Worm (Caenorhabditis elegans) whole organism, L1 larva: ENCODE results near the gene F32A11.1.

Experiments
- aha-1 ChIP-seq: fragments of 150-350 bp; optimal IDR thresholded peaks from 2 replicates; lab custom pipeline; 2014; ENCODE audit warnings: missing biosample characterization, missing genetic modification characterization
- alr-1 ChIP-seq: fragments of 200-800 bp; sonication (Bioruptor generic); optimal IDR thresholded peaks from 2 replicates; lab custom pipeline; 2018; ENCODE audit warnings: borderline replicate concordance, mild to moderate bottlenecking, missing genetic modification characterization, missing compliant biosample characterization
- ama-1 ChIP-seq: fragments of 150-350 bp; optimal IDR thresholded peaks from 2 replicates; lab custom pipeline; 2014
- ceh-82 ChIP-seq, 3 experiments: fragments of 150-350 bp in 1 of 3; sonication (generic microtip) in 2 of 3; optimal IDR thresholded peaks; 2 replicates each; lab custom pipeline; 2014 to 2017; ENCODE audit warnings: missing biosample characterization in 3 of 3, missing genetic modification characterization in 3 of 3
- efl-3 ChIP-seq: fragments of 200-800 bp; sonication (Bioruptor generic); optimal IDR thresholded peaks from 2 replicates; lab custom pipeline; 2018; ENCODE audit warnings: mild to moderate bottlenecking, missing genetic modification characterization, missing compliant biosample characterization
- egl-13 ChIP-seq: sonication (generic microtip); optimal IDR thresholded peaks from 2 replicates; lab custom pipeline; 2016; ENCODE audit warnings: missing genotype, missing genetic modification reagents, missing genetic modification characterization, missing compliant biosample characterization
- fkh-10 ChIP-seq: sonication (generic microtip); optimal IDR thresholded peaks from 2 replicates; lab custom pipeline; 2017; ENCODE audit warnings: missing biosample characterization, missing genetic modification reagents, missing genetic modification characterization
- lsy-2 ChIP-seq, 2 experiments: fragments of 150-350 bp; optimal IDR thresholded peaks; 2 replicates each; lab custom pipeline; 2014; ENCODE audit warnings: missing biosample characterization in 2 of 2, missing genetic modification characterization in 2 of 2
- nhr-77 ChIP-seq: fragments of 150-350 bp; optimal IDR thresholded peaks from 2 replicates; lab custom pipeline; 2014; ENCODE audit warnings: missing biosample characterization, missing genetic modification characterization
- rnt-1 ChIP-seq: sonication (generic microtip); optimal IDR thresholded peaks from 2 replicates; lab custom pipeline; 2016; ENCODE audit warnings: mild to moderate bottlenecking, missing genetic modification characterization, moderate library complexity, missing compliant biosample characterization
- snpc-4 ChIP-seq: fragments of 150-350 bp; optimal IDR thresholded peaks from 2 replicates; lab custom pipeline; 2014; ENCODE audit warnings: missing biosample characterization, missing genetic modification characterization
- xbp-1 ChIP-seq: sonication (generic microtip); optimal IDR thresholded peaks from 2 replicates; lab custom pipeline; 2016; ENCODE audit warnings: missing genetic modification characterization, missing compliant biosample characterization

DNA sequence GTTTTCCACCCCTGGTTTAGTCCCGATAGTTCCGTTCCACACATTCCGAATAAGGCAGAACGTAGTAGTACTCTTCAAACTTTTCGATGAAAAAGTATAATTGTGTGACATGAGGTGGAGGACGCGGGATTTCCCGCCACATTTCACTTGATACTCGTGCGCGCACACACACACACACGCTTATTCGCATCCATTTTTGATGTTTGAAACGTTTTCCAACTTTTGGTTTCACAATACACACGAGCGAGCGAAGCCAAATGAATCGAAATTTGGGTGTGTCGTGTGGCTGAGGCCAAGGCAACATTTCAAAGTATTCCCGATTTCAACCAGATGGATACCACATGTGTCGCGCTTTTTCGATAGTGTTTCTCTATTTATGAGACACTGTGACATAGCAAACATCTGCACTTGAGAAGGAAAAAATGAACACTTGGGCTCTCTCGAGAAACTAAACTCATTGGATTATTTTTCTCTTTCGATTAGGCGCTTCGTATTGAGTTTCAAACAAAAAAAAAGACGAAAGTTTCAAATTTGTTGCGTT, 36.5 kb downstream of the F32A11.1 start:
- no peak for TF ChIP-seq rnt-1 (tag; lab: Kevin White, UChicago)
- TF ChIP-seq ama-1 (lab: Kevin White, UChicago) = no peak
- no peak for TF ChIP-seq ceh-82 (tag; optimal IDR thresholded peaks at IDR 0.05; lab: Kevin White, UChicago)
- no peak for TF ChIP-seq lsy-2 (tag; optimal IDR thresholded peaks at IDR 0.05; lab: Kevin White, UChicago)
- TF ChIP-seq fkh-10 (GFP tag; lab: Kevin White, UChicago) = no peak
- no peak for TF ChIP-seq snpc-4 (tag; lab: Kevin White, UChicago)
- no peak for TF ChIP-seq nhr-77 (tag; lab: Kevin White, UChicago)
- no peak for TF ChIP-seq aha-1 (tag; lab: Kevin White, UChicago)
- TF ChIP-seq efl-3 (GFP tag; lab: Kevin White, UChicago) = no peak
- TF ChIP-seq xbp-1 (tag; lab: Kevin White, UChicago) = no peak
- no peak for TF ChIP-seq egl-13
- no peak for TF ChIP-seq alr-1 (tag; lab: Kevin White, UChicago)
